Worm (Caenorhabditis elegans) whole organism, young adult: ENCODE data around the gene abu-13.

Experiments used
- B0019.2 ChIP-seq: fragments of 200-800 bp; sonication (Bioruptor generic); conservative IDR thresholded peaks from 2 replicates; pipeline ENCODE4 v1.3.6; 2022; ENCODE audit warnings: missing genetic modification reagents, missing genetic modification characterization, missing compliant biosample characterization
- B0035.1 ChIP-seq: sonication (generic microtip); optimal IDR thresholded peaks from 2 replicates; lab custom pipeline; 2016; ENCODE audit warnings: missing genetic modification characterization, mild to moderate bottlenecking, missing compliant biosample characterization, missing genotype, missing genetic modification reagents
- C06A6.2 ChIP-seq: fragments of 200-800 bp; sonication (Bioruptor generic); conservative IDR thresholded peaks from 2 replicates; pipeline ENCODE4 v1.3.6; 2022; ENCODE audit warnings: missing genetic modification characterization, missing compliant biosample characterization
- C17E4.6 ChIP-seq: fragments of 200-800 bp; sonication (Bioruptor generic); IDR thresholded peaks from 2 replicates; pipeline ENCODE4 v1.3.6; 2022; ENCODE audit warnings: missing genetic modification reagents, missing genetic modification characterization, missing compliant biosample characterization
- D2030.7 ChIP-seq: fragments of 200-800 bp; sonication (Bioruptor generic); IDR thresholded peaks from 2 replicates; pipeline ENCODE4 v1.3.6; 2022; ENCODE audit warnings: missing genetic modification reagents, missing genetic modification characterization, missing compliant biosample characterization
- F23B12.7 ChIP-seq: sonication (generic microtip); optimal IDR thresholded peaks from 2 replicates; lab custom pipeline; 2017; ENCODE audit warnings: missing genetic modification characterization, mild to moderate bottlenecking, missing compliant biosample characterization, antibody characterized with exemption, moderate library complexity; ENCODE audit not compliant: insufficient read depth
- F37B4.10 ChIP-seq: fragments of 200-800 bp; sonication (Bioruptor generic); IDR thresholded peaks from 2 replicates; pipeline ENCODE4 v1.3.6; 2022; ENCODE audit warnings: missing genetic modification characterization, missing compliant biosample characterization
- F39B2.1 ChIP-seq: fragments of 200-800 bp; sonication (Bioruptor generic); IDR thresholded peaks from 2 replicates; pipeline ENCODE4 v1.3.6; 2022; ENCODE audit warnings: missing genetic modification reagents, missing genetic modification characterization, missing compliant biosample characterization
- F57A8.1 ChIP-seq: fragments of 200-800 bp; sonication (Bioruptor generic); optimal IDR thresholded peaks from 2 replicates; lab custom pipeline; 2018; ENCODE audit warnings: mild to moderate bottlenecking, missing genetic modification characterization, moderate library complexity, missing compliant biosample characterization
- K11D2.4 ChIP-seq: fragments of 200-800 bp; sonication (Bioruptor generic); IDR thresholded peaks from 2 replicates; pipeline ENCODE4 v1.3.6; 2022; ENCODE audit warnings: missing genetic modification reagents, missing genetic modification characterization, missing compliant biosample characterization
- K12H6.12 ChIP-seq: fragments of 200-800 bp; sonication (Bioruptor generic); optimal IDR thresholded peaks from 2 replicates; lab custom pipeline; 2018; ENCODE audit warnings: mild to moderate bottlenecking, missing genetic modification characterization, missing compliant biosample characterization
- T07F8.4 ChIP-seq: sonication (generic microtip); optimal IDR thresholded peaks from 2 replicates; lab custom pipeline; 2016; ENCODE audit warnings: mild to moderate bottlenecking, missing genetic modification characterization, moderate library complexity, missing compliant biosample characterization
- Y53F4B.3 ChIP-seq: fragments of 200-800 bp; sonication (Bioruptor generic); IDR thresholded peaks from 2 replicates; pipeline ENCODE4 v1.3.6; 2022; ENCODE audit warnings: missing genetic modification reagents, missing genetic modification characterization, missing compliant biosample characterization
- Y95B8A.8 ChIP-seq: fragments of 200-800 bp; sonication (Bioruptor generic); IDR thresholded peaks from 2 replicates; pipeline ENCODE4 v1.3.6; 2022; ENCODE audit warnings: missing genetic modification reagents, missing genetic modification characterization, missing compliant biosample characterization
- ama-1 ChIP-seq, 3 experiments: fragments of 150-350 bp in 1 of 3; sonication (generic microtip) in 2 of 3; optimal IDR thresholded peaks; 2 replicates each; lab custom pipeline; 2014 to 2018; ENCODE audit warnings: missing biosample characterization in 2 of 3, missing genetic modification characterization in 2 of 3, missing genetic modification reagents in 2 of 3
- atf-7 ChIP-seq: sonication (generic microtip); optimal IDR thresholded peaks from 2 replicates; lab custom pipeline; 2017; ENCODE audit warnings: mild to moderate bottlenecking, missing genetic modification characterization, missing compliant biosample characterization
- bed-1 ChIP-seq: fragments of 200-800 bp; sonication (Bioruptor generic); IDR thresholded peaks from 2 replicates; pipeline ENCODE4 v1.3.6; 2022; ENCODE audit warnings: missing genetic modification reagents, missing genetic modification characterization, missing compliant biosample characterization
- bed-2 ChIP-seq: fragments of 200-800 bp; sonication (Bioruptor generic); IDR thresholded peaks from 2 replicates; pipeline ENCODE4 v1.3.6; 2022; ENCODE audit warnings: missing genetic modification reagents, missing genetic modification characterization, missing compliant biosample characterization
- ccch-3 ChIP-seq: fragments of 200-800 bp; sonication (Bioruptor generic); optimal IDR thresholded peaks from 2 replicates; lab custom pipeline; 2018; ENCODE audit warnings: mild to moderate bottlenecking, missing genetic modification characterization, missing compliant biosample characterization
- ceh-100 ChIP-seq: fragments of 200-800 bp; sonication (Bioruptor generic); IDR thresholded peaks from 2 replicates; pipeline ENCODE4 v1.3.6; 2022; ENCODE audit warnings: missing genetic modification reagents, missing genetic modification characterization, missing compliant biosample characterization
- ceh-27 ChIP-seq: fragments of 200-800 bp; sonication (Bioruptor generic); optimal IDR thresholded peaks from 2 replicates; lab custom pipeline; 2018; ENCODE audit warnings: mild to moderate bottlenecking, missing genetic modification characterization, moderate library complexity, missing compliant biosample characterization
- ceh-40 ChIP-seq: fragments of 200-800 bp; sonication (Bioruptor generic); IDR thresholded peaks from 2 replicates; pipeline ENCODE4 v1.3.6; 2022; ENCODE audit warnings: missing genetic modification characterization, missing compliant biosample characterization
- chd-7 ChIP-seq: sonication (generic microtip); optimal IDR thresholded peaks from 2 replicates; lab custom pipeline; 2016; ENCODE audit warnings: mild to moderate bottlenecking, missing genetic modification characterization, moderate library complexity, missing compliant biosample characterization
- dpff-1 ChIP-seq: sonication (generic microtip); optimal IDR thresholded peaks from 2 replicates; lab custom pipeline; 2017; ENCODE audit warnings: mild to moderate bottlenecking, missing genetic modification characterization, missing compliant biosample characterization
- ekl-4 ChIP-seq: fragments of 200-800 bp; sonication (Bioruptor generic); IDR thresholded peaks from 2 replicates; pipeline ENCODE4 v1.3.6; 2022; ENCODE audit warnings: missing genetic modification reagents, missing genetic modification characterization, missing compliant biosample characterization
- hrde-1 ChIP-seq: sonication (generic microtip); optimal IDR thresholded peaks from 2 replicates; lab custom pipeline; 2016; ENCODE audit warnings: missing genetic modification characterization, mild to moderate bottlenecking, missing compliant biosample characterization, moderate library complexity, missing genotype, missing genetic modification reagents, borderline replicate concordance
- hsf-1 ChIP-seq: fragments of 200-800 bp; sonication (Bioruptor generic); IDR thresholded peaks from 2 replicates; pipeline ENCODE4 v1.3.6; 2022; ENCODE audit warnings: missing genetic modification reagents, missing genetic modification characterization, missing compliant biosample characterization
- lag-1 ChIP-seq: fragments of 200-800 bp; sonication (Bioruptor generic); IDR thresholded peaks from 2 replicates; pipeline ENCODE4 v1.3.6; 2022; ENCODE audit warnings: missing genetic modification reagents, missing genetic modification characterization, missing compliant biosample characterization
- lin-26 ChIP-seq: fragments of 200-800 bp; sonication (Bioruptor generic); IDR thresholded peaks from 2 replicates; pipeline ENCODE4 v1.3.6; 2022; ENCODE audit warnings: missing genetic modification reagents, missing genetic modification characterization, missing compliant biosample characterization
- lin-40 ChIP-seq: sonication (generic microtip); optimal IDR thresholded peaks from 2 replicates; lab custom pipeline; 2016; ENCODE audit warnings: missing genetic modification characterization, mild to moderate bottlenecking, missing compliant biosample characterization, missing genotype, missing genetic modification reagents
- lir-1 ChIP-seq: fragments of 200-800 bp; sonication (Bioruptor generic); conservative IDR thresholded peaks from 2 replicates; pipeline ENCODE4 v1.3.6; 2022; ENCODE audit warnings: missing genetic modification reagents, missing genetic modification characterization, missing compliant biosample characterization
- lsl-1 ChIP-seq: fragments of 200-800 bp; sonication (Bioruptor generic); optimal IDR thresholded peaks from 2 replicates; lab custom pipeline; 2018; ENCODE audit warnings: mild to moderate bottlenecking, missing genetic modification characterization, moderate library complexity, missing compliant biosample characterization
- lsy-27 ChIP-seq: sonication (generic microtip); optimal IDR thresholded peaks from 2 replicates; lab custom pipeline; 2017; ENCODE audit warnings: missing genetic modification characterization, mild to moderate bottlenecking, missing compliant biosample characterization, antibody characterized with exemption, missing genotype, borderline replicate concordance; ENCODE audit not compliant: insufficient read depth
- madf-10 ChIP-seq: sonication (generic microtip); optimal IDR thresholded peaks from 2 replicates; lab custom pipeline; 2016; ENCODE audit warnings: mild to moderate bottlenecking, missing genetic modification characterization, missing compliant biosample characterization
- madf-3 ChIP-seq: fragments of 200-800 bp; sonication (Bioruptor generic); IDR thresholded peaks from 2 replicates; pipeline ENCODE4 v1.3.6; 2022; ENCODE audit warnings: missing genetic modification reagents, missing genetic modification characterization, missing compliant biosample characterization
- madf-8 ChIP-seq: fragments of 200-800 bp; sonication (Bioruptor generic); conservative IDR thresholded peaks from 2 replicates; pipeline ENCODE4 v1.3.6; 2022; ENCODE audit warnings: missing genetic modification reagents, missing genetic modification characterization, missing compliant biosample characterization
- mcd-1 ChIP-seq: fragments of 200-800 bp; sonication (Bioruptor generic); IDR thresholded peaks from 2 replicates; pipeline ENCODE4 v1.3.6; 2022; ENCODE audit warnings: missing genetic modification reagents, missing genetic modification characterization, missing compliant biosample characterization
- nhr-120 ChIP-seq: fragments of 200-800 bp; sonication (Bioruptor generic); IDR thresholded peaks from 2 replicates; pipeline ENCODE4 v1.3.6; 2022; ENCODE audit warnings: missing genetic modification characterization, missing compliant biosample characterization
- nhr-90 ChIP-seq: sonication (generic microtip); optimal IDR thresholded peaks from 2 replicates; lab custom pipeline; 2016; ENCODE audit warnings: missing genotype, mild to moderate bottlenecking, missing genetic modification characterization, missing compliant biosample characterization
- pha-4 ChIP-seq: fragments of 150-350 bp; sonication (generic microtip); optimal IDR thresholded peaks from 2 replicates; lab custom pipeline; 2014; ENCODE audit warnings: missing biosample characterization, missing genetic modification reagents, missing genetic modification characterization
- sea-2 ChIP-seq: fragments of 200-800 bp; sonication (Bioruptor generic); IDR thresholded peaks from 2 replicates; pipeline ENCODE4 v1.3.6; 2022; ENCODE audit warnings: missing genetic modification characterization, missing compliant biosample characterization
- snpc-1.1 ChIP-seq: sonication (generic microtip); optimal IDR thresholded peaks from 2 replicates; lab custom pipeline; 2017; ENCODE audit warnings: missing genetic modification characterization, mild to moderate bottlenecking, missing compliant biosample characterization, antibody characterized with exemption, moderate library complexity, missing genotype, missing genetic modification reagents; ENCODE audit not compliant: insufficient read depth
- tbp1 ChIP-seq: fragments of 200-800 bp; sonication (Bioruptor generic); optimal IDR thresholded peaks from 2 replicates; lab custom pipeline; 2018; ENCODE audit warnings: mild to moderate bottlenecking, missing genetic modification characterization, missing compliant biosample characterization
- unc-62 ChIP-seq: fragments of 150-350 bp; optimal IDR thresholded peaks from 2 replicates; lab custom pipeline; 2014; ENCODE audit warnings: missing biosample characterization, missing genetic modification reagents, missing genetic modification characterization
- ztf-18 ChIP-seq: sonication (generic microtip); optimal IDR thresholded peaks from 2 replicates; lab custom pipeline; 2016; ENCODE audit warnings: missing genotype, mild to moderate bottlenecking, missing genetic modification characterization, missing compliant biosample characterization
- ztf-22 ChIP-seq: fragments of 200-800 bp; sonication (Bioruptor generic); optimal IDR thresholded peaks from 2 replicates; lab custom pipeline; 2018; ENCODE audit warnings: mild to moderate bottlenecking, missing genetic modification characterization, moderate library complexity, missing compliant biosample characterization
- ztf-6 ChIP-seq: fragments of 200-800 bp; sonication (Bioruptor generic); IDR thresholded peaks from 2 replicates; pipeline ENCODE4 v1.3.6; 2022; ENCODE audit warnings: missing genetic modification reagents, missing genetic modification characterization, missing compliant biosample characterization

abu-13 gene

DNA sequence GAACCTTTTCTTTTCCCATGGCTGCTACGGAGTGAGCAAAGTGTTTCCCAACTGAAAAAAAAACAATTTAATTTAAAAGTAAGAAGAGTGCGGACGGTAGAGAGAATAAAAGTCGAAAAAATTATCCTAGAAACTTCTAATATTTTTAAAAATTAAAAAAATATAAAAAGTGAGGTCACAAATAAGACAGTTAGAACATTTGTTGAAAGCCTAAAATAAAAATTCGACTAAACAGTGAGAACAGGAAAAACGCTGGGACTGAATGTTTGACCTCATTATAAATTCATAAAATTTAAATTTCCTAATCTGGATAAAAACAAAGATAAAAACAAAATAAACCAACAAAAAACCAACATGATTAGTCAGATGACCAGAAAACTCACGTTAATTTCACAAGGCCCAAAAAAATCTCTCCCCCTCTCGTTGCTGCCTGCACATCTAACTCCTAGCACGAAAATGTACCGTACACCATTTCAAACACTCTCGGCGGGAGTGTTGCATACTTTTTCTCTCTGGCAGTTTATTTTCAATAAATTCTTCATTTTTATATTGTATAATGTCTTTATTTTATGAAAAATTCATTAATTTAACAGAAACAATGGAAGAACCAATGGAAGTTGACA lies 26.1 kb upstream of the abu-13 start, which contains the start of the genes eef-1A.1 and rfc-4 (continued):
- TF ChIP-seq tbp1 (peak; percentile 75), madf-8 (GFP tag; lab: Robert Waterston, UW) (peak; percentile 66), lsy-27 (tag; lab: Kevin White, UChicago) (peak; percentile 60), lsl-1 (GFP tag; lab: Kevin White, UChicago) (peak; percentile 90), lin-40 (tag; lab: Kevin White, UChicago) (peak; percentile 89), sea-2 (GFP tag; lab: Robert Waterston, UW) (no peak), dpff-1 (tag; lab: Kevin White, UChicago) (no peak), ztf-18 (peak; percentile 75), ceh-100 (GFP tag; lab: Robert Waterston, UW) (peak; percentile 76), ama-1 (optimal IDR thresholded peaks at IDR 0.05; lab: Kevin White, UChicago) (peak; percentile 61), ama-1 (GFP tag; optimal IDR thresholded peaks at IDR 0.05; lab: Kevin White, UChicago) (no peak), Y95B8A.8 (peak; percentile 70; the same call in 1 of the 2 replicates), ccch-3 (GFP tag; lab: Kevin White, UChicago) (no peak), D2030.7 (GFP tag; lab: Robert Waterston, UW) (peak; percentile 84), pha-4 (tag; lab: Kevin White, UChicago) (peak; percentile 93), ztf-22 (GFP tag; lab: Kevin White, UChicago) (no peak), C17E4.6 (GFP tag; lab: Robert Waterston, UW) (0 out of 2 replicates have a peak, but pooled peaks have one; percentile 25), K11D2.4 (peak; percentile 84), madf-10 (tag; lab: Kevin White, UChicago) (peak; percentile 68), F23B12.7 (tag; lab: Kevin White, UChicago) (peak; percentile 97), mcd-1 (peak; percentile 91), bed-2 (GFP tag; lab: Robert Waterston, UW) (no peak), ceh-27 (GFP tag; lab: Kevin White, UChicago) (peak; percentile 96), atf-7 (tag; lab: Kevin White, UChicago) (peak; percentile 57), lag-1 (GFP tag; lab: Robert Waterston, UW) (no peak), snpc-1.1 (tag; lab: Kevin White, UChicago) (peak; percentile 61), hrde-1 (peak; percentile 20), C06A6.2 (peak; percentile 72), lin-26 (GFP tag; lab: Robert Waterston, UW) (peak; percentile 11; the same call in 1 of the 2 replicates), K12H6.12 (tag; lab: Kevin White, UChicago) (peak; percentile 93), nhr-120 (GFP tag; lab: Robert Waterston, UW) (no peak), T07F8.4 (tag; lab: Kevin White, UChicago) (no peak), F57A8.1 (no peak), chd-7 (peak; percentile 75), F37B4.10 (no peak), nhr-90 (tag; lab: Kevin White, UChicago) (peak; percentile 18), ztf-6 (0 out of 2 replicates have a peak, but pooled peaks have one; percentile 17), F39B2.1 (GFP tag; lab: Robert Waterston, UW) (peak; percentile 49; the same call in 1 of the 2 replicates), B0019.2 (GFP tag; lab: Robert Waterston, UW) (no peak; the same call in 1 of the 2 replicates), bed-1 (GFP tag; lab: Robert Waterston, UW) (no peak), lir-1 (GFP tag; lab: Robert Waterston, UW) (peak; percentile 81), unc-62 (no peak), madf-3 (GFP tag; lab: Robert Waterston, UW) (peak; percentile 94), hsf-1 (GFP tag; lab: Robert Waterston, UW) (peak; percentile 68), B0035.1 (tag; lab: Kevin White, UChicago) (peak; percentile 52), ceh-40 (no peak), ekl-4 (GFP tag; lab: Robert Waterston, UW) (peak; percentile 93), Y53F4B.3 (no peak)
